Fruit fly (Drosophila melanogaster) whole organism, prepupa: ENCODE data around the gene SecCl.
A peak's percentile ranks its signal among the peaks of the same experiment; 100 is the strongest.

Experiments
- CG11294 ChIP-seq: fragments of 200-800 bp; sonication (Bioruptor generic); IDR thresholded peaks from 2 replicates; pipeline ENCODE4 v1.3.6; 2022; ENCODE audit warnings: missing biosample characterization, missing genetic modification characterization
- CG11762 ChIP-seq: fragments of 200-800 bp; sonication (Bioruptor generic); optimal IDR thresholded peaks from 3 replicates; lab custom pipeline; 2016; ENCODE audit warnings: missing biosample characterization, missing genetic modification characterization; ENCODE audit not compliant: insufficient read depth
- CG11902 ChIP-seq: fragments of 200-800 bp; sonication (Bioruptor generic); optimal IDR thresholded peaks from 3 replicates; lab custom pipeline; 2016; ENCODE audit warnings: missing biosample characterization, missing genetic modification characterization
- CG15336 ChIP-seq: fragments of 200-800 bp; sonication (Bioruptor generic); IDR thresholded peaks from 2 replicates; pipeline ENCODE4 v1.3.6; 2022; ENCODE audit warnings: missing biosample characterization, missing genetic modification characterization
- CG1621 ChIP-seq: fragments of 200-800 bp; sonication (Bioruptor generic); optimal IDR thresholded peaks from 3 replicates; lab custom pipeline; 2018; ENCODE audit warnings: missing biosample characterization, mild to moderate bottlenecking, missing genetic modification characterization
- CG3032 ChIP-seq: fragments of 200-800 bp; optimal IDR thresholded peaks from 2 replicates; lab custom pipeline; 2019; ENCODE audit warnings: missing biosample characterization, mild to moderate bottlenecking, missing genetic modification characterization, moderate library complexity
- CG31627 ChIP-seq: fragments of 200-800 bp; sonication (Bioruptor generic); optimal IDR thresholded peaks from 3 replicates; lab custom pipeline; 2016; ENCODE audit warnings: missing biosample characterization, missing genetic modification characterization
- CG34406 ChIP-seq: fragments of 200-800 bp; sonication (Bioruptor generic); optimal IDR thresholded peaks from 3 replicates; lab custom pipeline; 2016; ENCODE audit warnings: missing biosample characterization, missing genetic modification characterization
- CG4318 ChIP-seq: fragments of 200-800 bp; sonication (Bioruptor generic); optimal IDR thresholded peaks from 3 replicates; lab custom pipeline; 2017; ENCODE audit warnings: missing biosample characterization, mild to moderate bottlenecking, missing genetic modification characterization
- CG6163 ChIP-seq: fragments of 200-800 bp; sonication (Bioruptor generic); IDR thresholded peaks from 3 replicates; pipeline ENCODE4 v1.3.6; 2022; ENCODE audit warnings: missing biosample characterization, missing genetic modification characterization
- CG6792 ChIP-seq: fragments of 200-800 bp; sonication (Bioruptor generic); optimal IDR thresholded peaks from 3 replicates; lab custom pipeline; 2016; ENCODE audit warnings: missing biosample characterization, missing genetic modification characterization
- CG6808 ChIP-seq: fragments of 200-800 bp; sonication (Bioruptor generic); optimal IDR thresholded peaks from 3 replicates; lab custom pipeline; 2017; ENCODE audit warnings: missing biosample characterization, missing genetic modification characterization, mild to moderate bottlenecking, moderate library complexity, missing genetic modification reagents
- CG6854 ChIP-seq: fragments of 200-800 bp; sonication (Bioruptor generic); optimal IDR thresholded peaks from 2 replicates; lab custom pipeline; 2017; ENCODE audit warnings: missing biosample characterization, mild to moderate bottlenecking, missing genetic modification characterization
- CG7368 ChIP-seq: fragments of 200-800 bp; sonication (Bioruptor generic); optimal IDR thresholded peaks from 3 replicates; lab custom pipeline; 2016; ENCODE audit warnings: missing biosample characterization, missing genetic modification characterization
- CG8119 ChIP-seq: fragments of 200-800 bp; sonication (Bioruptor generic); IDR thresholded peaks from 3 replicates; pipeline ENCODE4 v1.3.6; 2022; ENCODE audit warnings: missing biosample characterization, missing genetic modification characterization
- CG8319 ChIP-seq: fragments of 200-800 bp; sonication (Bioruptor generic); optimal IDR thresholded peaks from 3 replicates; lab custom pipeline; 2016; ENCODE audit warnings: missing biosample characterization, missing genetic modification characterization
- CG8632 ChIP-seq: fragments of 200-800 bp; sonication (Bioruptor generic); optimal IDR thresholded peaks from 3 replicates; lab custom pipeline; 2016; ENCODE audit warnings: missing biosample characterization, missing genetic modification characterization
- CG9139 ChIP-seq: fragments of 200-800 bp; sonication (Bioruptor generic); optimal IDR thresholded peaks from 3 replicates; lab custom pipeline; 2017; ENCODE audit warnings: missing biosample characterization, mild to moderate bottlenecking, missing genetic modification characterization
- Eip78C ChIP-seq: fragments of 200-800 bp; sonication (Bioruptor generic); peaks from one replicate; lab custom pipeline; 2016; ENCODE audit warnings: missing biosample characterization, missing genetic modification characterization
- Ets21C ChIP-seq: fragments of 200-800 bp; sonication (Bioruptor generic); optimal IDR thresholded peaks from 3 replicates; lab custom pipeline; 2016; ENCODE audit warnings: missing biosample characterization, missing genetic modification characterization
- Gug ChIP-seq: fragments of 200-800 bp; sonication (Bioruptor generic); IDR thresholded peaks from 2 replicates; pipeline ENCODE4 v1.3.6; 2022; ENCODE audit warnings: missing biosample characterization, missing genetic modification characterization
- Hr38 ChIP-seq: sonication (Bioruptor generic); optimal IDR thresholded peaks from 2 replicates; lab custom pipeline; 2016; ENCODE audit warnings: missing biosample characterization, missing genetic modification characterization
- Hr39 ChIP-seq: fragments of 200-800 bp; sonication (Bioruptor generic); optimal IDR thresholded peaks from 2 replicates; lab custom pipeline; 2016; ENCODE audit warnings: missing biosample characterization, missing genetic modification characterization
- OdsH ChIP-seq: fragments of 200-800 bp; sonication (Bioruptor generic); optimal IDR thresholded peaks from 3 replicates; lab custom pipeline; 2016; ENCODE audit warnings: missing biosample characterization, missing genetic modification characterization
- Sox14 ChIP-seq: fragments of 200-800 bp; sonication (Bioruptor generic); optimal IDR thresholded peaks from 3 replicates; lab custom pipeline; 2016; ENCODE audit warnings: missing biosample characterization, missing genetic modification characterization
- Sox15 ChIP-seq: fragments of 200-800 bp; sonication (Bioruptor generic); optimal IDR thresholded peaks from 3 replicates; lab custom pipeline; 2016; ENCODE audit warnings: missing biosample characterization, missing genetic modification characterization
- achi ChIP-seq: fragments of 200-800 bp; sonication (Bioruptor generic); optimal IDR thresholded peaks from 3 replicates; lab custom pipeline; 2016; ENCODE audit warnings: missing biosample characterization, missing genetic modification characterization
- acj6 ChIP-seq: fragments of 200-800 bp; sonication (Bioruptor generic); optimal IDR thresholded peaks from 3 replicates; lab custom pipeline; 2016; ENCODE audit warnings: missing biosample characterization, missing genetic modification characterization
- dac ChIP-seq: fragments of 200-800 bp; sonication (Bioruptor generic); optimal IDR thresholded peaks from 2 replicates; lab custom pipeline; 2017; ENCODE audit warnings: missing biosample characterization, mild to moderate bottlenecking, missing genetic modification characterization
- eg ChIP-seq: fragments of 200-800 bp; sonication (Bioruptor generic); IDR thresholded peaks from 3 replicates; pipeline ENCODE4 v1.3.6; 2022; ENCODE audit warnings: missing biosample characterization, missing genetic modification characterization
- esn ChIP-seq: fragments of 200-800 bp; sonication (Bioruptor generic); optimal IDR thresholded peaks from 2 replicates; lab custom pipeline; 2016; ENCODE audit warnings: missing biosample characterization, mild to moderate bottlenecking, missing genetic modification characterization, moderate library complexity
- fd59A ChIP-seq: fragments of 200-800 bp; sonication (Bioruptor generic); optimal IDR thresholded peaks from 2 replicates; lab custom pipeline; 2017; ENCODE audit warnings: missing biosample characterization, mild to moderate bottlenecking, missing genetic modification characterization, missing genetic modification reagents
- fkh ChIP-seq: fragments of 200-800 bp; sonication (Bioruptor generic); optimal IDR thresholded peaks from 3 replicates; lab custom pipeline; 2017; ENCODE audit warnings: missing biosample characterization, mild to moderate bottlenecking, missing genetic modification characterization, moderate library complexity
- salr ChIP-seq, 2 experiments: fragments of 200-800 bp; sonication (Bioruptor generic); optimal IDR thresholded peaks; 3 replicates each; lab custom pipeline; 2016 to 2018; ENCODE audit warnings: missing biosample characterization in 2 of 2, missing genetic modification characterization in 2 of 2, mild to moderate bottlenecking in 1 of 2
- spab ChIP-seq: fragments of 200-800 bp; sonication (Bioruptor generic); optimal IDR thresholded peaks from 2 replicates; lab custom pipeline; 2017; ENCODE audit warnings: missing biosample characterization, mild to moderate bottlenecking, missing genetic modification characterization, missing genetic modification reagents
- svp ChIP-seq: fragments of 200-800 bp; sonication (Bioruptor generic); peaks from one replicate; lab custom pipeline; 2016; ENCODE audit warnings: missing biosample characterization, missing genetic modification characterization
- topi ChIP-seq: fragments of 200-800 bp; sonication (Bioruptor generic); optimal IDR thresholded peaks from 3 replicates; lab custom pipeline; 2016; ENCODE audit warnings: missing biosample characterization, missing genetic modification characterization
- vri ChIP-seq: fragments of 200-800 bp; sonication (Bioruptor generic); optimal IDR thresholded peaks from 3 replicates; lab custom pipeline; 2016; ENCODE audit warnings: missing biosample characterization, mild to moderate bottlenecking, missing genetic modification characterization

SecCl gene

DNA sequence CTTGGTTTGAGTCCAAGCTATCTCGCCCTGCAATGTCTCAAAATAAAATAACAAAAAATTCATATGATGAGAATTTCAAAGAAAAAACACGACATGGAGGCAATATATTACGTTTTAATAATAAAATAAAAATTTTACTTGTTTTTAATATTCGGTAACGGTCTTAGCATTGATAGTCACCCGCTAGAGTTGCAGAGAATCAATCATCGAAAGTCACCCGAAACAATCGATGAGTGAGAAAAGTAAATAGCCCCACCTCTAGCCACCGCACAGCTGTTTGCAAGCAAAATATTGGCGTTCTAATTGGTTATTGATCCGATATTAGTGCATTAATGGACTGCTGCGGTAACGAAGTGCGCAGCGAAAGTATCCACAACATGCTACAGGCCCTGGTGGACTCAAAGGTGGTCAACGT lies 6.1 kb downstream of the SecCl start, which contains the start of gene CG34250 (continued):
- TF ChIP-seq spab (no peak), topi (GFP tag; lab: Kevin White, UChicago) (peak; percentile 29), fd59A (GFP tag; lab: Kevin White, UChicago) (no peak), esn (GFP tag; lab: Kevin White, UChicago) (peak; percentile 36), CG34406 (GFP tag; lab: Kevin White, UChicago) (no peak), dac (GFP tag; lab: Kevin White, UChicago) (no peak), CG9139 (GFP tag; lab: Kevin White, UChicago) (no peak), CG4318 (GFP tag; lab: Kevin White, UChicago) (no peak), CG1621 (tag; lab: Kevin White, UChicago) (no peak), CG8119 (GFP tag; lab: Robert Waterston, UW) (no peak), CG6854 (GFP tag; lab: Kevin White, UChicago) (no peak), CG15336 (GFP tag; lab: Robert Waterston, UW) (no peak), CG11902 (GFP tag; lab: Kevin White, UChicago) (no peak), CG11762 (GFP tag; lab: Kevin White, UChicago) (no peak), CG6808 (GFP tag; lab: Kevin White, UChicago) (no peak), Ets21C (GFP tag; lab: Kevin White, UChicago) (no peak), CG6792 (no peak), CG8319 (no peak), Eip78C (peak; percentile 79), CG3032 (tag; lab: Kevin White, UChicago) (peak; percentile 19)

DNA sequence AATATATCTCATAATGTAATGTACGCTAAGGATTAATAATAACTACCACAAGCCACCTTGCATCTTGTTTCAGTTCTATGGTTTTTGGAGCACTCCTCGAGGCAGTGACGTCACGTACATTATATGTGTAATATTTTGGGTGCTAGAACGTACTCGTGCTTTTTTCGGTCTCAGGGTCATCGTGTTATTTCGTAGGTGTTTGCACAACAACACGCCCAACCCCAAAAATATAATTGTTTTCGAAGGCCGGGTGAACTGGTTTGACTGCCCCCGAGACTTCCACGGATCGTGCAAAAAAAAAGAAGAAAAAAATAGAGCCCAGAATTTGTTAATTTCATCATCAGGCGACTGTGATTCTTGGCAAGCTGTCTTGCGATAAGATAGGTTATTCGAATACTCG lies 6.6 kb downstream of the SecCl start:
- TF ChIP-seq CG6792 (no peak), CG8119 (GFP tag; lab: Robert Waterston, UW) (no peak), CG3032 (tag; lab: Kevin White, UChicago) (no peak), CG6163 (no peak), Hr38 (GFP tag; lab: Kevin White, UChicago) (no peak), svp (GFP tag; lab: Kevin White, UChicago) (no peak), Sox14 (GFP tag; lab: Kevin White, UChicago) (no peak), CG15336 (GFP tag; lab: Robert Waterston, UW) (no peak), fkh (GFP tag; lab: Kevin White, UChicago) (no peak), Hr39 (GFP tag; lab: Kevin White, UChicago) (no peak), CG11294 (GFP tag; lab: Robert Waterston, UW) (no peak), Eip78C (no peak), CG11902 (GFP tag; lab: Kevin White, UChicago) (no peak), Gug (GFP tag; lab: Robert Waterston, UW) (no peak), vri (GFP tag; lab: Kevin White, UChicago) (no peak), salr (GFP tag; optimal IDR thresholded peaks at IDR 0.05; lab: Kevin White, UChicago) (no peak), acj6 (no peak), achi (GFP tag; lab: Kevin White, UChicago) (no peak)

dm6 chr3L:17478826-17479225 lies 8.9 kb downstream of the SecCl start, which contains the start of the genes CG13733 and qjt:
Gene CG13733 (minus strand): TSS chr3L:17478926.
Gene qjt (plus strand): TSS chr3L:17479096.
- TF ChIP-seq CG11294 (GFP tag; lab: Robert Waterston, UW) (no peak), Ets21C (GFP tag; lab: Kevin White, UChicago) (no peak), eg (GFP tag; lab: Robert Waterston, UW) (no peak), CG7368 (GFP tag; lab: Kevin White, UChicago) (no peak), Sox15 (GFP tag; lab: Kevin White, UChicago) (no peak), CG6792 (no peak), CG1621 (tag; lab: Kevin White, UChicago) (no peak), CG9139 (GFP tag; lab: Kevin White, UChicago) (no peak), CG8119 (GFP tag; lab: Robert Waterston, UW) (no peak), CG31627 (no peak), CG6163 (no peak), esn (GFP tag; lab: Kevin White, UChicago) (no peak), OdsH (no peak), CG15336 (GFP tag; lab: Robert Waterston, UW) (no peak), CG8632 (GFP tag; lab: Kevin White, UChicago) (no peak)
